Worm (Caenorhabditis elegans) whole organism, late embryonic: ENCODE measurements around the gene srz-97.

Experiments used
- ceh-22 ChIP-seq: sonication (generic microtip); optimal IDR thresholded peaks from 2 replicates; lab custom pipeline; 2017; ENCODE audit warnings: missing biosample characterization, missing genetic modification characterization
- hlh-6 ChIP-seq: sonication (generic microtip); optimal IDR thresholded peaks from 2 replicates; lab custom pipeline; 2016; ENCODE audit warnings: missing genotype, missing genetic modification characterization, missing compliant biosample characterization
- lin-11 ChIP-seq: fragments of 200-800 bp; sonication (Bioruptor generic); optimal IDR thresholded peaks from 2 replicates; lab custom pipeline; 2018; ENCODE audit warnings: mild to moderate bottlenecking, missing genetic modification characterization, missing compliant biosample characterization

- no peak for TF ChIP-seq hlh-6 (tag; lab: Kevin White, UChicago)
- TF ChIP-seq ceh-22 (tag; lab: Kevin White, UChicago), result no peak
- TF ChIP-seq lin-11, result no peak
These were observed 42.7 kb upstream of the srz-97 start, which contains the start of gene R02D5.9 for ce11 chrV:14510746-14511145.
